Fruit fly (Drosophila melanogaster) whole organism, embryonic: Measurements from ENCODE around the gene kek6.

Experiments
- BEAF-32 ChIP-seq: fragments of 200-800 bp; sonication (Bioruptor generic); optimal IDR thresholded peaks from 3 replicates; lab custom pipeline; 2017; ENCODE audit warnings: missing biosample characterization, missing genetic modification characterization, mild to moderate bottlenecking, moderate library complexity, missing genetic modification reagents
- CG11085 ChIP-seq: fragments of 200-800 bp; sonication (Bioruptor generic); IDR thresholded peaks from 2 replicates; pipeline ENCODE4 v1.3.6; 2022; ENCODE audit warnings: missing biosample characterization, missing genetic modification characterization
- CG12219 ChIP-seq: fragments of 200-800 bp; sonication (Bioruptor generic); optimal IDR thresholded peaks from 3 replicates; lab custom pipeline; 2018; ENCODE audit warnings: missing biosample characterization, mild to moderate bottlenecking, missing genetic modification characterization
- CG12659 ChIP-seq: fragments of 200-800 bp; sonication (Bioruptor generic); optimal IDR thresholded peaks from 3 replicates; lab custom pipeline; 2017; ENCODE audit warnings: mild to moderate bottlenecking, missing biosample characterization, missing genetic modification reagents, missing genetic modification characterization
- CG14014 ChIP-seq: fragments of 200-800 bp; sonication (Bioruptor generic); IDR thresholded peaks from 2 replicates; pipeline ENCODE4 v1.3.6; 2022; ENCODE audit warnings: missing biosample characterization, missing genetic modification characterization
- CG14050 ChIP-seq: fragments of 200-800 bp; sonication (Bioruptor generic); IDR thresholded peaks from 3 replicates; pipeline ENCODE4 v1.3.6; 2022; ENCODE audit warnings: missing biosample characterization, missing genetic modification characterization
- CG1647 ChIP-seq: fragments of 200-800 bp; sonication (Bioruptor generic); optimal IDR thresholded peaks from 3 replicates; lab custom pipeline; 2016; ENCODE audit warnings: missing biosample characterization, missing genetic modification characterization
- CG18011 ChIP-seq: fragments of 200-800 bp; sonication (Bioruptor generic); optimal IDR thresholded peaks from 2 replicates; lab custom pipeline; 2017; ENCODE audit warnings: missing biosample characterization, missing genetic modification characterization, mild to moderate bottlenecking, moderate library complexity, missing genotype
- CG2202 ChIP-seq: fragments of 200-800 bp; sonication (Bioruptor generic); optimal IDR thresholded peaks from 2 replicates; lab custom pipeline; 2018; ENCODE audit warnings: missing biosample characterization, mild to moderate bottlenecking, missing genetic modification characterization
- CG2678 ChIP-seq: fragments of 200-800 bp; sonication (Bioruptor generic); optimal IDR thresholded peaks from 3 replicates; lab custom pipeline; 2019; ENCODE audit warnings: missing biosample characterization, mild to moderate bottlenecking, missing genetic modification characterization, moderate library complexity
- CG2889 ChIP-seq: fragments of 200-800 bp; sonication (Bioruptor generic); IDR thresholded peaks from 3 replicates; pipeline ENCODE4 v1.3.6; 2022; ENCODE audit warnings: missing biosample characterization, missing genetic modification characterization
- CG30403 ChIP-seq: fragments of 200-800 bp; sonication (Bioruptor generic); optimal IDR thresholded peaks from 3 replicates; lab custom pipeline; 2016; ENCODE audit warnings: missing biosample characterization, missing genetic modification characterization
- CG30431 ChIP-seq: fragments of 200-800 bp; sonication (Bioruptor generic); optimal IDR thresholded peaks from 2 replicates; lab custom pipeline; 2017; ENCODE audit warnings: missing biosample characterization, missing genetic modification characterization
- CG6791 ChIP-seq: fragments of 200-800 bp; sonication (Bioruptor generic); IDR thresholded peaks from 3 replicates; pipeline ENCODE4 v1.3.6; 2022; ENCODE audit warnings: missing biosample characterization, missing genetic modification characterization; ENCODE audit not compliant: partially characterized antibody
- CG6813 ChIP-seq: fragments of 200-800 bp; sonication (Bioruptor generic); optimal IDR thresholded peaks from 2 replicates; lab custom pipeline; 2017; ENCODE audit warnings: missing biosample characterization, missing genetic modification characterization, mild to moderate bottlenecking, moderate library complexity, missing genetic modification reagents
- CG7839 ChIP-seq: fragments of 200-800 bp; sonication (Bioruptor generic); optimal IDR thresholded peaks from 3 replicates; lab custom pipeline; 2018; ENCODE audit warnings: missing biosample characterization, mild to moderate bottlenecking, missing genetic modification characterization, moderate library complexity
- CG8359 ChIP-seq: fragments of 200-800 bp; sonication (Bioruptor generic); optimal IDR thresholded peaks from 2 replicates; lab custom pipeline; 2017; ENCODE audit warnings: missing biosample characterization, mild to moderate bottlenecking, missing genetic modification characterization, borderline replicate concordance
- Eip74EF ChIP-seq, 2 experiments: fragments of 200-800 bp in 1 of 2; fragments of >200 bp in 1 of 2; sonication (Bioruptor generic) in 1 of 2; optimal IDR thresholded peaks; 2 replicates each; lab custom pipeline; 2017 to 2019; ENCODE audit warnings: missing biosample characterization in 2 of 2, missing genetic modification characterization in 2 of 2, mild to moderate bottlenecking in 1 of 2, moderate library complexity in 1 of 2
- Ets65A ChIP-seq: fragments of 200-800 bp; sonication (Bioruptor generic); peaks from one replicate; lab custom pipeline; 2016; ENCODE audit warnings: missing biosample characterization, missing genetic modification characterization
- HLH4C ChIP-seq: fragments of 200-800 bp; sonication (Bioruptor generic); IDR thresholded peaks from 3 replicates; pipeline ENCODE4 v1.3.6; 2022; ENCODE audit warnings: missing biosample characterization, missing genetic modification characterization; ENCODE audit not compliant: partially characterized antibody
- HLHmδ ChIP-seq: fragments of 200-800 bp; sonication (Bioruptor generic); optimal IDR thresholded peaks from 2 replicates; lab custom pipeline; 2018; ENCODE audit warnings: missing biosample characterization, mild to moderate bottlenecking, missing genetic modification characterization, moderate library complexity
- Jarid2 ChIP-seq: fragments of 200-800 bp; sonication (Bioruptor generic); optimal IDR thresholded peaks from 3 replicates; lab custom pipeline; 2017; ENCODE audit warnings: mild to moderate bottlenecking, missing biosample characterization, missing genetic modification reagents, missing genetic modification characterization
- Lim3 ChIP-seq: fragments of 200-800 bp; sonication (Bioruptor generic); IDR thresholded peaks from 2 replicates; pipeline ENCODE4 v1.3.6; 2022; ENCODE audit warnings: missing biosample characterization, missing genetic modification characterization
- Myb ChIP-seq: fragments of 200-800 bp; sonication (Bioruptor generic); optimal IDR thresholded peaks from 2 replicates; lab custom pipeline; 2016; ENCODE audit warnings: missing biosample characterization, missing genetic modification characterization
- Nf-YC ChIP-seq: fragments of 200-800 bp; optimal IDR thresholded peaks from 3 replicates; lab custom pipeline; 2019; ENCODE audit warnings: missing biosample characterization, mild to moderate bottlenecking, missing genetic modification characterization, moderate library complexity
- chm ChIP-seq: fragments of 200-800 bp; sonication (Bioruptor generic); IDR thresholded peaks from 2 replicates; pipeline ENCODE4 v1.3.6; 2022; ENCODE audit warnings: missing biosample characterization, missing genetic modification characterization
- crp ChIP-seq, 2 experiments: fragments of 200-800 bp; sonication (Bioruptor generic); optimal IDR thresholded peaks; 2 replicates in 1 of 2; 3 replicates in 1 of 2; lab custom pipeline; 2017; ENCODE audit warnings: missing biosample characterization in 2 of 2, missing genetic modification characterization in 2 of 2, mild to moderate bottlenecking in 1 of 2, moderate library complexity in 1 of 2
- danr ChIP-seq: fragments of 200-800 bp; sonication (Bioruptor generic); IDR thresholded peaks from 2 replicates; pipeline ENCODE4 v1.3.6; 2022; ENCODE audit warnings: missing biosample characterization, missing genetic modification characterization
- exex ChIP-seq: fragments of 200-800 bp; sonication (Bioruptor generic); optimal IDR thresholded peaks from 4 replicates; lab custom pipeline; 2018; ENCODE audit warnings: missing biosample characterization, mild to moderate bottlenecking, missing genetic modification characterization, moderate library complexity
- fd3F ChIP-seq: fragments of 200-800 bp; sonication (Bioruptor generic); optimal IDR thresholded peaks from 2 replicates; lab custom pipeline; 2018; ENCODE audit warnings: missing biosample characterization, mild to moderate bottlenecking, missing genetic modification characterization, moderate library complexity
- fd64A ChIP-seq: fragments of 200-800 bp; sonication (Bioruptor generic); optimal IDR thresholded peaks from 3 replicates; lab custom pipeline; 2018; ENCODE audit warnings: missing biosample characterization, mild to moderate bottlenecking, missing genetic modification characterization
- fd96Cb ChIP-seq: fragments of 200-800 bp; sonication (Bioruptor generic); optimal IDR thresholded peaks from 2 replicates; lab custom pipeline; 2018; ENCODE audit warnings: missing biosample characterization, mild to moderate bottlenecking, missing genetic modification characterization, moderate library complexity
- hbn ChIP-seq: fragments of 200-800 bp; sonication (Bioruptor generic); IDR thresholded peaks from 2 replicates; pipeline ENCODE4 v1.3.6; 2022; ENCODE audit warnings: missing biosample characterization, missing genetic modification characterization; ENCODE audit not compliant: partially characterized antibody
- ind ChIP-seq: fragments of 200-800 bp; sonication (Bioruptor generic); optimal IDR thresholded peaks from 3 replicates; lab custom pipeline; 2016; ENCODE audit warnings: missing biosample characterization, missing genetic modification characterization
- kni ChIP-seq: fragments of 200-800 bp; sonication (Bioruptor generic); optimal IDR thresholded peaks from 3 replicates; lab custom pipeline; 2017; ENCODE audit warnings: mild to moderate bottlenecking, missing biosample characterization, missing genetic modification reagents, missing genetic modification characterization
- knrl ChIP-seq: fragments of 200-800 bp; sonication (Bioruptor generic); IDR thresholded peaks from 3 replicates; pipeline ENCODE4 v1.3.6; 2022; ENCODE audit warnings: missing biosample characterization, missing genetic modification characterization; ENCODE audit not compliant: partially characterized antibody
- lbe ChIP-seq: fragments of 200-800 bp; sonication (Bioruptor generic); optimal IDR thresholded peaks from 2 replicates; lab custom pipeline; 2016; ENCODE audit warnings: missing biosample characterization, mild to moderate bottlenecking, missing genetic modification characterization
- mirr ChIP-seq: fragments of 200-800 bp; sonication (Bioruptor generic); optimal IDR thresholded peaks from 3 replicates; lab custom pipeline; 2018; ENCODE audit warnings: missing biosample characterization, mild to moderate bottlenecking, missing genetic modification characterization
- rib ChIP-seq: fragments of 200-800 bp; sonication (Bioruptor generic); IDR thresholded peaks from 2 replicates; pipeline ENCODE4 v1.3.6; 2022; ENCODE audit warnings: missing biosample characterization, missing genetic modification characterization
- schlank ChIP-seq: fragments of 200-800 bp; sonication (Bioruptor generic); optimal IDR thresholded peaks from 2 replicates; lab custom pipeline; 2018; ENCODE audit warnings: missing biosample characterization, mild to moderate bottlenecking, missing genetic modification characterization
- shn ChIP-seq: fragments of 200-800 bp; sonication (Bioruptor generic); optimal IDR thresholded peaks from 3 replicates; lab custom pipeline; 2016; ENCODE audit warnings: missing biosample characterization, missing genetic modification characterization
- so ChIP-seq: fragments of 200-800 bp; sonication (Bioruptor generic); IDR thresholded peaks from 3 replicates; pipeline ENCODE4 v1.3.6; 2022; ENCODE audit warnings: missing biosample characterization, missing genetic modification characterization
- tx ChIP-seq: fragments of 200-800 bp; sonication (Bioruptor generic); optimal IDR thresholded peaks from 2 replicates; lab custom pipeline; 2016; ENCODE audit warnings: missing biosample characterization, missing genetic modification characterization
- unc-4 ChIP-seq: fragments of 200-800 bp; sonication (Bioruptor generic); IDR thresholded peaks from 2 replicates; pipeline ENCODE4 v1.3.6; 2022; ENCODE audit warnings: missing biosample characterization, missing genetic modification characterization; ENCODE audit not compliant: partially characterized antibody
- wdn ChIP-seq: fragments of 200-800 bp; sonication (Bioruptor generic); IDR thresholded peaks from 2 replicates; pipeline ENCODE4 v1.3.6; 2022; ENCODE audit warnings: missing biosample characterization, missing genetic modification characterization
- zen ChIP-seq: fragments of 200-800 bp; sonication (Bioruptor generic); optimal IDR thresholded peaks from 3 replicates; lab custom pipeline; 2018; ENCODE audit warnings: missing biosample characterization, mild to moderate bottlenecking, missing genetic modification characterization, moderate library complexity

The kek6 gene

dm6 chr3R:31712585-31712984 lies 90.6 kb downstream of the kek6 start (continued):
- TF ChIP-seq fd64A (GFP tag; lab: Kevin White, UChicago) (no peak), fd3F (GFP tag; lab: Kevin White, UChicago) (no peak), CG14050 (GFP tag; lab: Robert Waterston, UW) (no peak), shn (peak; percentile 7), CG6791 (0 out of 3 replicates have a peak, but pooled peaks have one; percentile 5), mirr (GFP tag; lab: Kevin White, UChicago) (no peak), CG2678 (peak; percentile 28), CG8359 (GFP tag; lab: Kevin White, UChicago) (no peak), Ets65A (GFP tag; lab: Kevin White, UChicago) (peak; percentile 55), CG7839 (tag; lab: Kevin White, UChicago) (peak; percentile 25), Nf-YC (tag; lab: Kevin White, UChicago) (no peak), CG30403 (GFP tag; lab: Kevin White, UChicago) (peak; percentile 3), ind (GFP tag; lab: Kevin White, UChicago) (no peak), rib (GFP tag; lab: Robert Waterston, UW) (no peak), CG12659 (GFP tag; lab: Kevin White, UChicago) (no peak)

- TF ChIP-seq CG2202 (tag; lab: Kevin White, UChicago) (no peak), tx (no peak), unc-4 (GFP tag; lab: Robert Waterston, UW) (peak; percentile 44), lbe (GFP tag; lab: Kevin White, UChicago) (peak; percentile 48), hbn (GFP tag; lab: Robert Waterston, UW) (peak; percentile 41), schlank (tag; lab: Kevin White, UChicago) (no peak), chm (0 out of 2 replicates have a peak, but pooled peaks have one; percentile 50), so (0 out of 3 replicates have a peak, but pooled peaks have one; percentile 50), CG2889 (GFP tag; lab: Robert Waterston, UW) (no peak), wdn (GFP tag; lab: Robert Waterston, UW) (no peak), CG11085 (GFP tag; lab: Robert Waterston, UW) (no peak), Myb (no peak), Lim3 (GFP tag; lab: Robert Waterston, UW) (no peak), HLH4C (GFP tag; lab: Robert Waterston, UW) (0 out of 3 replicates have a peak, but pooled peaks have one; percentile 16), CG12219 (GFP tag; lab: Kevin White, UChicago) (no peak), crp (GFP tag; optimal IDR thresholded peaks at IDR 0.05; lab: Kevin White, UChicago) (no peak), CG18011 (GFP tag; lab: Kevin White, UChicago) (no peak), danr (GFP tag; lab: Robert Waterston, UW) (no peak), zen (no peak), CG30431 (GFP tag; lab: Kevin White, UChicago) (no peak), exex (tag; lab: Kevin White, UChicago) (no peak), BEAF-32 (no peak), fd96Cb (tag; lab: Kevin White, UChicago) (no peak), CG14014 (no peak), knrl (GFP tag; lab: Robert Waterston, UW) (no peak), HLHmδ (GFP tag; lab: Kevin White, UChicago) (peak; percentile 9), CG6813 (GFP tag; lab: Kevin White, UChicago) (peak; percentile 19), Eip74EF (GFP tag; optimal IDR thresholded peaks at IDR 0.05; lab: Kevin White, UChicago) (peak in 1 of 2 experiments; percentile 16), CG1647 (no peak), kni (GFP tag; lab: Kevin White, UChicago) (peak; percentile 94), CG8359 (GFP tag; lab: Kevin White, UChicago) (no peak), Jarid2 (peak; percentile 54)
Observed at dm6 chr3R:31713306-31714123, 91.6 kb downstream of the kek6 start, which contains the start of gene ttk. ttk (plus strand) TSS chr3R:31713867.
